Worm (Caenorhabditis elegans): ENCODE measurements around the gene W08F4.3.

- TF ChIP-seq ztf-23 (GFP tag; IDR thresholded peaks at IDR 0.05) (no peak), klf-2 (GFP tag; conservative IDR thresholded peaks at IDR 0.05) (no peak), ref-1 (GFP tag; conservative IDR thresholded peaks at IDR 0.05) (no peak)
Measured at ce11 chrII:624443-624842, 44.0 kb downstream of the W08F4.3 start, which contains the start of gene T04B8.5.
